4 fruit fly cellular contexts compared by ENCODE assay signal in the genomic region with DNA sequence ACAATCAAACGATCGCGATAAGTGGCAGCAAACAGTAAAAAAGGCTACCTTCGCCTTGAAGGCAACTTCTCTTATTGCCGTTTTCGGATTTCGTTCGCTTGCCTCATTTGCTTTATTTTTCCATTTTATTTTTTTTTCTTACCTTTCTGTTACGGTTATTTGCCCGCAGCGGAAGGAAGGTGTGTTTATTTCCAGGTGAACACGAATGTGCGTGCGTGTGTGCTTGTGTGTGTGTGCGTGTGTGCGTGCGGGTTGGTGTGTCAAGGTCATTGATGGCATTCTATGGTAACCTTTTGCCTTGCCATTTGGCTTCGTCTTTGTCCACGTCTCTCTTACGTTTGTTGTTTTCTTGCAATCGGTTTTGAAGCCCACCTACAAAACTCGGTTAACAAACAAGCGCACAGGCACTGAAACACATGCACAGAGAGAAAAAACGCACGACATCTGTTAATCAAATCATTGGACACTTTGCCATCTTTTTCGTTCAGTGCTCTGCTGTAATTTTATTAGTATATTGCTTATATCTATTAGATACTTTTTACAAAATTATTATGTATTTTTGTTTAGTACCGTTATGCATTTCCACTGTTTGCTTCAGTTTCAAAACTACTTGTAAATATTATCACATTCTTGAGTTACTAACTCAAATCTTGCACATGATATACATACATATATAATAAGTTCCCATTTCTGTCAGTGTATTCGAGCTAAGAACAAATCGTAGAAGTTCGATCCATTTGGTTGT.
A peak's percentile ranks its signal among the peaks of the same experiment; 100 is the strongest.
TF ChIP-seq lines count a peak whose summit lies in the region.

No protein-coding gene starts in this region.

- no peak for TF ChIP-seq CTCF in whole organism, embryonic (GFP tag; optimal IDR thresholded peaks at IDR 0.05; lab: Kevin White, UChicago)

TF ChIP-seq in whole organism, embryonic, 481 proteins besides CTCF, POLR2A, EP300 and RAD21 (continues in another document):
- TF ChIP-seq CG1792 (GFP tag; optimal IDR thresholded peaks at IDR 0.05; lab: Kevin White, UChicago), result no peak
- TF ChIP-seq nmo (GFP tag; optimal IDR thresholded peaks at IDR 0.05; lab: Kevin White, UChicago), result peak; percentile 75
- TF ChIP-seq trh (GFP tag; optimal IDR thresholded peaks at IDR 0.05; lab: Kevin White, UChicago), result no peak
- peak; percentile 14 for TF ChIP-seq CG18599 (GFP tag; optimal IDR thresholded peaks at IDR 0.05; lab: Kevin White, UChicago)
- TF ChIP-seq ttk (GFP tag; IDR thresholded peaks at IDR 0.05; lab: Robert Waterston, UW), result peak; percentile 42
- TF ChIP-seq Sry-δ (GFP tag; optimal IDR thresholded peaks at IDR 0.05; lab: Kevin White, UChicago), result no peak
- TF ChIP-seq esg (GFP tag; conservative IDR thresholded peaks at IDR 0.05; lab: Robert Waterston, UW), result peak; percentile 56
- TF ChIP-seq cwo (GFP tag; optimal IDR thresholded peaks at IDR 0.05; lab: Kevin White, UChicago), result peak; percentile 35
- TF ChIP-seq bowl (GFP tag; IDR thresholded peaks at IDR 0.05; lab: Robert Waterston, UW), result no peak
- TF ChIP-seq Mad (GFP tag; optimal IDR thresholded peaks at IDR 0.05; lab: Kevin White, UChicago), result no peak
- TF ChIP-seq HmgZ (tag; optimal IDR thresholded peaks at IDR 0.05; lab: Kevin White, UChicago), result no peak
- TF ChIP-seq gcm (GFP tag; optimal IDR thresholded peaks at IDR 0.05; lab: Kevin White, UChicago), result peak; percentile 13
- peak; percentile 28; the same call in 1 of the 2 replicates for TF ChIP-seq dati (GFP tag; IDR thresholded peaks at IDR 0.05; lab: Robert Waterston, UW)
- TF ChIP-seq ERR (GFP tag; optimal IDR thresholded peaks at IDR 0.05; lab: Kevin White, UChicago), result no peak
- TF ChIP-seq ham (GFP tag; IDR thresholded peaks at IDR 0.05; lab: Robert Waterston, UW), result no peak
- no peak for TF ChIP-seq D (optimal IDR thresholded peaks at IDR 0.05; lab: Kevin White, UChicago)
- peak; percentile 63 for TF ChIP-seq D (GFP tag; optimal IDR thresholded peaks at IDR 0.05; lab: Kevin White, UChicago)
- TF ChIP-seq Hr39 (optimal IDR thresholded peaks at IDR 0.05; lab: Kevin White, UChicago), result peak; percentile 88
- no peak for TF ChIP-seq sima (GFP tag; optimal IDR thresholded peaks at IDR 0.05; lab: Kevin White, UChicago)
- no peak for TF ChIP-seq Ets97D (GFP tag; optimal IDR thresholded peaks at IDR 0.05; lab: Kevin White, UChicago)

TF ChIP-seq in whole organism, prepupa, 60 proteins besides CTCF, POLR2A, EP300 and RAD21 (continues in another document):
- no peak for TF ChIP-seq Blimp-1 (GFP tag; optimal IDR thresholded peaks at IDR 0.05; lab: Kevin White, UChicago)
- no peak for TF ChIP-seq CG9139 (GFP tag; optimal IDR thresholded peaks at IDR 0.05; lab: Kevin White, UChicago)
- no peak for TF ChIP-seq spab (GFP tag; optimal IDR thresholded peaks at IDR 0.05; lab: Kevin White, UChicago)
- TF ChIP-seq CG8119 (GFP tag; IDR thresholded peaks at IDR 0.05; lab: Robert Waterston, UW), result peak; percentile 23; the same call in 2 of the 3 replicates
- TF ChIP-seq CG11902 (GFP tag; optimal IDR thresholded peaks at IDR 0.05; lab: Kevin White, UChicago), result no peak
- peak; percentile 38 for TF ChIP-seq acj6 (GFP tag; optimal IDR thresholded peaks at IDR 0.05; lab: Kevin White, UChicago)
- TF ChIP-seq CG6276 (GFP tag; optimal IDR thresholded peaks at IDR 0.05; lab: Kevin White, UChicago), result peak; percentile 54
- TF ChIP-seq CG10669 (GFP tag; optimal IDR thresholded peaks at IDR 0.05; lab: Kevin White, UChicago), result peak; percentile 12
- peak; percentile 25 for TF ChIP-seq CG34406 (GFP tag; optimal IDR thresholded peaks at IDR 0.05; lab: Kevin White, UChicago)
- TF ChIP-seq net (GFP tag; optimal IDR thresholded peaks at IDR 0.05; lab: Kevin White, UChicago), result no peak
- peak; percentile 26 for TF ChIP-seq Sox15 (GFP tag; optimal IDR thresholded peaks at IDR 0.05; lab: Kevin White, UChicago)
- no peak for TF ChIP-seq CG1621 (tag; optimal IDR thresholded peaks at IDR 0.05; lab: Kevin White, UChicago)
- no peak for TF ChIP-seq CG8319 (GFP tag; optimal IDR thresholded peaks at IDR 0.05; lab: Kevin White, UChicago)
- no peak for TF ChIP-seq Ets21C (GFP tag; optimal IDR thresholded peaks at IDR 0.05; lab: Kevin White, UChicago)
- TF ChIP-seq Sox102F (GFP tag; optimal IDR thresholded peaks at IDR 0.05; lab: Kevin White, UChicago), result no peak
- no peak for TF ChIP-seq lz (GFP tag; optimal IDR thresholded peaks at IDR 0.05; lab: Kevin White, UChicago)
- no peak for TF ChIP-seq CG31627 (GFP tag; optimal IDR thresholded peaks at IDR 0.05; lab: Kevin White, UChicago)
- peak; percentile 33 for TF ChIP-seq OdsH (GFP tag; optimal IDR thresholded peaks at IDR 0.05; lab: Kevin White, UChicago)
- TF ChIP-seq esn (GFP tag; optimal IDR thresholded peaks at IDR 0.05; lab: Kevin White, UChicago), result peak; percentile 34
- TF ChIP-seq ss (GFP tag; optimal IDR thresholded peaks at IDR 0.05; lab: Kevin White, UChicago), result peak in 1 of 2 experiments; percentile 7
- TF ChIP-seq dsx (GFP tag; optimal IDR thresholded peaks at IDR 0.05; lab: Kevin White, UChicago; ENCODE audit: poor library complexity, severe bottlenecking), result no peak

TF ChIP-seq in whole organism, pupa, 21 proteins besides CTCF, POLR2A, EP300 and RAD21:
- TF ChIP-seq CG12605 (GFP tag; IDR thresholded peaks at IDR 0.05; lab: Robert Waterston, UW), result no peak
- no peak for TF ChIP-seq CG10348 (GFP tag; IDR thresholded peaks at IDR 0.05; lab: Robert Waterston, UW)
- peak; percentile 3 for TF ChIP-seq Pif1B (GFP tag; optimal IDR thresholded peaks at IDR 0.05; lab: Kevin White, UChicago)
- TF ChIP-seq Snoo (tag; optimal IDR thresholded peaks at IDR 0.05; lab: Kevin White, UChicago), result no peak
- no peak for TF ChIP-seq fd96Ca (GFP tag; IDR thresholded peaks at IDR 0.05; lab: Robert Waterston, UW)
- TF ChIP-seq CG34367 (tag; optimal IDR thresholded peaks at IDR 0.05; lab: Kevin White, UChicago), result no peak
- peak; percentile 44 for TF ChIP-seq CG17806 (tag; optimal IDR thresholded peaks at IDR 0.05; lab: Kevin White, UChicago)
- no peak for TF ChIP-seq gl (tag; optimal IDR thresholded peaks at IDR 0.05; lab: Kevin White, UChicago)
- peak; percentile 18 for TF ChIP-seq CG9948 (tag; optimal IDR thresholded peaks at IDR 0.05; lab: Kevin White, UChicago)
- TF ChIP-seq CG15710 (tag; optimal IDR thresholded peaks at IDR 0.05; lab: Kevin White, UChicago), result no peak
- TF ChIP-seq EcR (GFP tag; optimal IDR thresholded peaks at IDR 0.05; lab: Kevin White, UChicago), result no peak
- no peak for TF ChIP-seq Pif1A (GFP tag; optimal IDR thresholded peaks at IDR 0.05; lab: Kevin White, UChicago)
- TF ChIP-seq rn (GFP tag; IDR thresholded peaks at IDR 0.05; lab: Robert Waterston, UW), result no peak
- no peak for TF ChIP-seq CG32121 (GFP tag; IDR thresholded peaks at IDR 0.05; lab: Robert Waterston, UW)
- TF ChIP-seq CG13204 (GFP tag; optimal IDR thresholded peaks at IDR 0.05; lab: Kevin White, UChicago), result no peak
- TF ChIP-seq CG4496 (GFP tag; IDR thresholded peaks at IDR 0.05; lab: Robert Waterston, UW), result peak; percentile 62
- TF ChIP-seq CG14655 (GFP tag; optimal IDR thresholded peaks at IDR 0.05; lab: Kevin White, UChicago), result peak; percentile 70
- peak; percentile 54 for TF ChIP-seq CG8301 (tag; optimal IDR thresholded peaks at IDR 0.05; lab: Kevin White, UChicago)
- peak; percentile 39 for TF ChIP-seq CG8159 (tag; optimal IDR thresholded peaks at IDR 0.05; lab: Kevin White, UChicago)
- peak; percentile 8; the same call in 1 of the 2 replicates for TF ChIP-seq Ets98B (GFP tag; IDR thresholded peaks at IDR 0.05; lab: Robert Waterston, UW)
- TF ChIP-seq D1 (tag; optimal IDR thresholded peaks at IDR 0.05; lab: Kevin White, UChicago), result no peak

TF ChIP-seq in whole organism, wandering third instar larva, 38 proteins besides CTCF, POLR2A, EP300 and RAD21:
- peak; percentile 45 for TF ChIP-seq Dfd (GFP tag; optimal IDR thresholded peaks at IDR 0.05; lab: Kevin White, UChicago)
- no peak for TF ChIP-seq Myc (optimal IDR thresholded peaks at IDR 0.05; lab: Kevin White, UChicago)
- peak; percentile 51 for TF ChIP-seq sv (GFP tag; optimal IDR thresholded peaks at IDR 0.05; lab: Kevin White, UChicago)
- peak; percentile 12 for TF ChIP-seq HLH106 (tag; optimal IDR thresholded peaks at IDR 0.05; lab: Kevin White, UChicago)
- no peak for TF ChIP-seq brk (GFP tag; optimal IDR thresholded peaks at IDR 0.05; lab: Kevin White, UChicago)
- no peak for TF ChIP-seq br (GFP tag; optimal IDR thresholded peaks at IDR 0.05; lab: Kevin White, UChicago)
- TF ChIP-seq CG9705 (GFP tag; optimal IDR thresholded peaks at IDR 0.05; lab: Kevin White, UChicago), result no peak
- TF ChIP-seq dsf (GFP tag; optimal IDR thresholded peaks at IDR 0.05; lab: Kevin White, UChicago; ENCODE audit: borderline replicate concordance), result no peak
- TF ChIP-seq foxo (GFP tag; optimal IDR thresholded peaks at IDR 0.05; lab: Kevin White, UChicago), result peak in 1 of 2 experiments; percentile 35
